Worm (Caenorhabditis elegans) whole organism, midembryonic: ENCODE data around the gene Y102A11A.2.

ENCODE experiments used
- T22C8.4 ChIP-seq: fragments of 200-800 bp; sonication (Bioruptor generic); IDR thresholded peaks from 2 replicates; pipeline ENCODE4 v1.3.6; 2022; ENCODE audit warnings: missing genetic modification characterization, missing compliant biosample characterization
- flt-1 ChIP-seq: fragments of 200-800 bp; sonication (Bioruptor generic); IDR thresholded peaks from 2 replicates; pipeline ENCODE4 v1.3.6; 2022; ENCODE audit warnings: missing genetic modification characterization, missing compliant biosample characterization
- ref-1 ChIP-seq: fragments of 200-800 bp; sonication (Bioruptor generic); conservative IDR thresholded peaks from 2 replicates; pipeline ENCODE4 v1.3.6; 2022; ENCODE audit warnings: missing genetic modification reagents, missing genetic modification characterization, missing compliant biosample characterization
- tab-1 ChIP-seq: fragments of 200-800 bp; sonication (Bioruptor generic); IDR thresholded peaks from 2 replicates; pipeline ENCODE4 v1.3.6; 2022; ENCODE audit warnings: missing genetic modification characterization, missing compliant biosample characterization
- ztf-29 ChIP-seq: fragments of 200-800 bp; sonication (Bioruptor generic); IDR thresholded peaks from 2 replicates; pipeline ENCODE4 v1.3.6; 2022; ENCODE audit warnings: missing genetic modification reagents, missing genetic modification characterization, missing compliant biosample characterization

ce11 chrX:2000517-2000916 is 25.9 kb upstream of the Y102A11A.2 start:
- no peak for TF ChIP-seq T22C8.4
- TF ChIP-seq flt-1 (GFP tag; lab: Robert Waterston, UW): no peak
- TF ChIP-seq ref-1 (GFP tag; lab: Robert Waterston, UW): no peak
- no peak for TF ChIP-seq tab-1 (GFP tag; lab: Robert Waterston, UW)
- TF ChIP-seq ztf-29 (GFP tag; lab: Robert Waterston, UW): no peak
